In genomic region chr2L:9369724-9370123, dm6 we compare ENCODE assay signal across 2 fruit fly cellular contexts.
TF ChIP-seq lines count a peak whose summit lies in the region.

No protein-coding gene starts in this region.

- TF ChIP-seq CTCF in whole organism, embryonic (GFP tag; optimal IDR thresholded peaks at IDR 0.05; lab: Kevin White, UChicago) = no peak

TF ChIP-seq in whole organism, embryonic, 481 proteins besides CTCF, POLR2A, EP300 and RAD21:
- TF ChIP-seq abd-A (tag; optimal IDR thresholded peaks at IDR 0.05; lab: Kevin White, UChicago) (peak; percentile 52), Antp (GFP tag; optimal IDR thresholded peaks at IDR 0.05; lab: Kevin White, UChicago) (no peak)

TF ChIP-seq in whole organism, wandering third instar larva, 38 proteins besides CTCF, POLR2A, EP300 and RAD21:
- TF ChIP-seq CG32264 (GFP tag; optimal IDR thresholded peaks at IDR 0.05; lab: Kevin White, UChicago) = no peak
- TF ChIP-seq Dfd (GFP tag; optimal IDR thresholded peaks at IDR 0.05; lab: Kevin White, UChicago) = peak; percentile 62

Comparison
In these comparisons a context has a peak if more than half of its experiments do, and no peak if none do; other contexts are left out.
1. Of the 10 proteins assayed by ChIP-seq in both whole organism, embryonic and whole organism, wandering third instar larva: peak only in whole organism, embryonic: none; only in whole organism, wandering third instar larva: Dfd; in both: none; in neither: 9.